Fruit fly (Drosophila melanogaster) whole organism, embryonic: ENCODE results near the gene roq.

ENCODE experiments used
- Atf3 ChIP-seq: fragments of 200-800 bp; sonication (Bioruptor generic); optimal IDR thresholded peaks from 3 replicates; lab custom pipeline; 2016; ENCODE audit warnings: missing biosample characterization, missing genetic modification characterization
- Blimp-1 ChIP-seq: fragments of 200-800 bp; sonication (Bioruptor generic); optimal IDR thresholded peaks from 3 replicates; lab custom pipeline; 2018; ENCODE audit warnings: missing biosample characterization, missing genetic modification characterization, mild to moderate bottlenecking, moderate library complexity, missing genetic modification reagents
- CG10267 ChIP-seq: fragments of 200-800 bp; sonication (Bioruptor generic); optimal IDR thresholded peaks from 2 replicates; lab custom pipeline; 2018; ENCODE audit warnings: missing biosample characterization, mild to moderate bottlenecking, missing genetic modification characterization, moderate library complexity
- CG10654 ChIP-seq: fragments of 200-800 bp; sonication (Bioruptor generic); optimal IDR thresholded peaks from 2 replicates; lab custom pipeline; 2016; ENCODE audit warnings: missing biosample characterization, missing genetic modification characterization
- CG10979 ChIP-seq: fragments of 200-800 bp; sonication (Bioruptor generic); optimal IDR thresholded peaks from 2 replicates; lab custom pipeline; 2018; ENCODE audit warnings: missing biosample characterization, mild to moderate bottlenecking, missing genetic modification characterization, moderate library complexity
- CG11504 ChIP-seq: fragments of 200-800 bp; sonication (Bioruptor generic); optimal IDR thresholded peaks from 3 replicates; lab custom pipeline; 2019; ENCODE audit warnings: missing biosample characterization, mild to moderate bottlenecking, missing genetic modification characterization, moderate library complexity
- CG11696 ChIP-seq: fragments of 200-800 bp; sonication (Bioruptor generic); IDR thresholded peaks from 2 replicates; pipeline ENCODE4 v1.3.6; 2022; ENCODE audit warnings: missing biosample characterization, missing genetic modification characterization
- CG12155 ChIP-seq: fragments of 200-800 bp; sonication (Bioruptor generic); optimal IDR thresholded peaks from 3 replicates; lab custom pipeline; 2016; ENCODE audit warnings: missing biosample characterization, missing genetic modification characterization
- CG12236 ChIP-seq: fragments of 200-800 bp; sonication (Bioruptor generic); optimal IDR thresholded peaks from 2 replicates; lab custom pipeline; 2016; ENCODE audit warnings: missing biosample characterization, missing genetic modification characterization
- CG13123 ChIP-seq: fragments of 200-800 bp; sonication (Bioruptor generic); optimal IDR thresholded peaks from 2 replicates; lab custom pipeline; 2016; ENCODE audit warnings: missing biosample characterization, missing genetic modification characterization
- CG14710 ChIP-seq: fragments of 200-800 bp; sonication (Bioruptor generic); optimal IDR thresholded peaks from 3 replicates; lab custom pipeline; 2019; ENCODE audit warnings: missing biosample characterization, mild to moderate bottlenecking, missing genetic modification characterization, moderate library complexity
- CG1603 ChIP-seq: fragments of 200-800 bp; sonication (Bioruptor generic); optimal IDR thresholded peaks from 2 replicates; lab custom pipeline; 2019; ENCODE audit warnings: missing biosample characterization, mild to moderate bottlenecking, missing genetic modification characterization, moderate library complexity
- CG2129 ChIP-seq: fragments of 200-800 bp; sonication (Bioruptor generic); IDR thresholded peaks from 2 replicates; pipeline ENCODE4 v1.3.6; 2022; ENCODE audit warnings: missing biosample characterization, missing genetic modification characterization; ENCODE audit not compliant: partially characterized antibody
- CG30020 ChIP-seq: fragments of 200-800 bp; optimal IDR thresholded peaks from 2 replicates; lab custom pipeline; 2019; ENCODE audit warnings: missing biosample characterization, mild to moderate bottlenecking, missing genetic modification characterization, moderate library complexity
- CG30403 ChIP-seq: fragments of 200-800 bp; sonication (Bioruptor generic); optimal IDR thresholded peaks from 3 replicates; lab custom pipeline; 2016; ENCODE audit warnings: missing biosample characterization, missing genetic modification characterization
- CG31441 ChIP-seq: fragments of 200-800 bp; sonication (Bioruptor generic); IDR thresholded peaks from 2 replicates; pipeline ENCODE4 v1.3.6; 2022; ENCODE audit warnings: missing biosample characterization, missing genetic modification characterization
- CG32772 ChIP-seq: fragments of 200-800 bp; sonication (Bioruptor generic); IDR thresholded peaks from 2 replicates; pipeline ENCODE4 v1.3.6; 2022; ENCODE audit warnings: missing biosample characterization, missing genetic modification characterization
- CG5180 ChIP-seq: fragments of 200-800 bp; sonication (Bioruptor generic); optimal IDR thresholded peaks from 3 replicates; lab custom pipeline; 2017; ENCODE audit warnings: missing biosample characterization, missing genetic modification characterization, mild to moderate bottlenecking, moderate library complexity, missing genetic modification reagents
- CG7372 ChIP-seq: fragments of 200-800 bp; sonication (Bioruptor generic); IDR thresholded peaks from 2 replicates; pipeline ENCODE4 v1.3.6; 2022; ENCODE audit warnings: missing biosample characterization, missing genetic modification characterization
- CG7987 ChIP-seq: fragments of 200-800 bp; sonication (Bioruptor generic); optimal IDR thresholded peaks from 2 replicates; lab custom pipeline; 2018; ENCODE audit warnings: missing biosample characterization, mild to moderate bottlenecking, missing genetic modification characterization, moderate library complexity
- CG8290 ChIP-seq, 3 experiments: fragments of 200-800 bp; sonication (Bioruptor generic); optimal IDR thresholded peaks; 2 replicates each; lab custom pipeline; 2016 to 2019; ENCODE audit warnings: missing biosample characterization in 3 of 3, missing genetic modification characterization in 3 of 3, mild to moderate bottlenecking in 2 of 3, moderate library complexity in 1 of 3
- CG9727 ChIP-seq: fragments of 200-800 bp; sonication (Bioruptor generic); optimal IDR thresholded peaks from 3 replicates; lab custom pipeline; 2017; ENCODE audit warnings: missing biosample characterization, mild to moderate bottlenecking, missing genetic modification characterization
- CoRest ChIP-seq: fragments of 200-800 bp; sonication (Bioruptor generic); optimal IDR thresholded peaks from 3 replicates; lab custom pipeline; 2018; ENCODE audit warnings: missing biosample characterization, mild to moderate bottlenecking, missing genetic modification characterization, moderate library complexity
- Dll ChIP-seq: fragments of 200-800 bp; sonication (Bioruptor generic); IDR thresholded peaks from 4 replicates; pipeline ENCODE4 v1.3.6; 2022; ENCODE audit warnings: missing biosample characterization, missing genetic modification characterization; ENCODE audit not compliant: partially characterized antibody
- Dp ChIP-seq: fragments of 200-800 bp; sonication (Bioruptor generic); optimal IDR thresholded peaks from 2 replicates; lab custom pipeline; 2018; ENCODE audit warnings: missing biosample characterization, mild to moderate bottlenecking, missing genetic modification characterization, moderate library complexity
- Dref ChIP-seq: fragments of 200-800 bp; sonication (Bioruptor generic); IDR thresholded peaks from 2 replicates; pipeline ENCODE4 v1.3.6; 2022; ENCODE audit warnings: missing biosample characterization, missing genetic modification characterization
- H15 ChIP-seq: fragments of 200-800 bp; sonication (Bioruptor generic); IDR thresholded peaks from 3 replicates; pipeline ENCODE4 v1.3.6; 2022; ENCODE audit warnings: missing biosample characterization, missing genetic modification characterization
- Hr51 ChIP-seq, 2 experiments: fragments of 200-800 bp; sonication (Bioruptor generic); optimal IDR thresholded peaks; 2 replicates in 1 of 2; 3 replicates in 1 of 2; lab custom pipeline; 2016 to 2018; ENCODE audit warnings: missing biosample characterization in 2 of 2, missing genetic modification characterization in 2 of 2, mild to moderate bottlenecking in 1 of 2, moderate library complexity in 1 of 2
- Hsf ChIP-seq: fragments of 200-800 bp; sonication (Bioruptor generic); optimal IDR thresholded peaks from 3 replicates; lab custom pipeline; 2016; ENCODE audit warnings: missing biosample characterization, missing genetic modification characterization
- Med ChIP-seq: fragments of 200-800 bp; sonication (Bioruptor generic); peaks from one replicate; lab custom pipeline; 2016; ENCODE audit warnings: missing biosample characterization, missing genetic modification characterization, mild to moderate bottlenecking, inconsistent platforms, moderate library complexity
- NFAT ChIP-seq: fragments of 200-800 bp; sonication (Bioruptor generic); IDR thresholded peaks from 2 replicates; pipeline ENCODE4 v1.3.6; 2022; ENCODE audit warnings: missing biosample characterization, missing genetic modification characterization
- Oli ChIP-seq: fragments of 200-800 bp; sonication (Bioruptor generic); optimal IDR thresholded peaks from 2 replicates; lab custom pipeline; 2018; ENCODE audit warnings: missing biosample characterization, mild to moderate bottlenecking, missing genetic modification characterization, moderate library complexity
- bowl ChIP-seq: fragments of 200-800 bp; sonication (Bioruptor generic); IDR thresholded peaks from 2 replicates; pipeline ENCODE4 v1.3.6; 2022; ENCODE audit warnings: missing biosample characterization, missing genetic modification characterization
- cg ChIP-seq: fragments of 200-800 bp; sonication (Bioruptor generic); optimal IDR thresholded peaks from 3 replicates; lab custom pipeline; 2019; ENCODE audit warnings: missing biosample characterization, mild to moderate bottlenecking, missing genetic modification characterization, moderate library complexity
- crol ChIP-seq: fragments of 200-800 bp; sonication (Bioruptor generic); IDR thresholded peaks from 2 replicates; pipeline ENCODE4 v1.3.6; 2022; ENCODE audit warnings: missing biosample characterization, missing genetic modification characterization
- grau ChIP-seq: fragments of 200-800 bp; optimal IDR thresholded peaks from 3 replicates; lab custom pipeline; 2019; ENCODE audit warnings: missing biosample characterization, mild to moderate bottlenecking, missing genetic modification characterization, moderate library complexity
- grn ChIP-seq: fragments of 200-800 bp; sonication (Bioruptor generic); optimal IDR thresholded peaks from 3 replicates; lab custom pipeline; 2017; ENCODE audit warnings: missing biosample characterization, missing genetic modification characterization
- ham ChIP-seq: fragments of 200-800 bp; sonication (Bioruptor generic); IDR thresholded peaks from 2 replicates; pipeline ENCODE4 v1.3.6; 2022; ENCODE audit warnings: missing biosample characterization, missing genetic modification characterization
- hbn ChIP-seq: fragments of 200-800 bp; sonication (Bioruptor generic); IDR thresholded peaks from 2 replicates; pipeline ENCODE4 v1.3.6; 2022; ENCODE audit warnings: missing biosample characterization, missing genetic modification characterization; ENCODE audit not compliant: partially characterized antibody
- kah ChIP-seq: fragments of 200-800 bp; sonication (Bioruptor generic); optimal IDR thresholded peaks from 2 replicates; lab custom pipeline; 2018; ENCODE audit warnings: missing biosample characterization, mild to moderate bottlenecking, missing genetic modification characterization
- maf-S ChIP-seq: fragments of 200-800 bp; sonication (Bioruptor generic); optimal IDR thresholded peaks from 2 replicates; lab custom pipeline; 2016; ENCODE audit warnings: missing biosample characterization, missing genetic modification characterization
- nom ChIP-seq: fragments of 200-800 bp; sonication (Bioruptor generic); optimal IDR thresholded peaks from 2 replicates; lab custom pipeline; 2017; ENCODE audit warnings: missing biosample characterization, missing genetic modification characterization, mild to moderate bottlenecking, moderate library complexity, missing genetic modification reagents
- phol ChIP-seq: fragments of 200-800 bp; sonication (Bioruptor generic); optimal IDR thresholded peaks from 3 replicates; lab custom pipeline; 2018; ENCODE audit warnings: missing biosample characterization, mild to moderate bottlenecking, missing genetic modification characterization, moderate library complexity
- prd ChIP-seq, 3 experiments: fragments of >200 bp in 2 of 3; fragments of 200-800 bp in 1 of 3; sonication (Bioruptor generic) in 1 of 3; optimal IDR thresholded peaks in 2 of 3; IDR thresholded peaks in 1 of 3; 2 replicates in 2 of 3; 3 replicates in 1 of 3; pipeline versions ENCODE4 v1.3.6 to Lab custom; 2017 to 2022; ENCODE audit warnings: missing biosample characterization in 1 of 3, missing genetic modification characterization in 1 of 3
- pzg ChIP-seq: fragments of 200-800 bp; sonication (Bioruptor generic); optimal IDR thresholded peaks from 3 replicates; lab custom pipeline; 2018; ENCODE audit warnings: missing biosample characterization, mild to moderate bottlenecking, missing genetic modification characterization, moderate library complexity
- sens ChIP-seq: fragments of 200-800 bp; sonication (Bioruptor generic); peaks from one replicate; lab custom pipeline; 2016; ENCODE audit warnings: missing biosample characterization, missing genetic modification characterization
- shn ChIP-seq: fragments of 200-800 bp; sonication (Bioruptor generic); optimal IDR thresholded peaks from 3 replicates; lab custom pipeline; 2016; ENCODE audit warnings: missing biosample characterization, missing genetic modification characterization
- tgo ChIP-seq: fragments of 200-800 bp; sonication (Bioruptor generic); IDR thresholded peaks from 3 replicates; pipeline ENCODE4 v1.3.6; 2022; ENCODE audit warnings: missing biosample characterization, missing genetic modification characterization
- unpg ChIP-seq: fragments of 200-800 bp; sonication (Bioruptor generic); optimal IDR thresholded peaks from 3 replicates; lab custom pipeline; 2018; ENCODE audit warnings: missing biosample characterization, mild to moderate bottlenecking, missing genetic modification characterization, moderate library complexity
- z ChIP-seq: fragments of 200-800 bp; sonication (Bioruptor generic); IDR thresholded peaks from 3 replicates; pipeline ENCODE4 v1.3.6; 2022; ENCODE audit warnings: missing biosample characterization, missing genetic modification characterization

Gene roq

DNA sequence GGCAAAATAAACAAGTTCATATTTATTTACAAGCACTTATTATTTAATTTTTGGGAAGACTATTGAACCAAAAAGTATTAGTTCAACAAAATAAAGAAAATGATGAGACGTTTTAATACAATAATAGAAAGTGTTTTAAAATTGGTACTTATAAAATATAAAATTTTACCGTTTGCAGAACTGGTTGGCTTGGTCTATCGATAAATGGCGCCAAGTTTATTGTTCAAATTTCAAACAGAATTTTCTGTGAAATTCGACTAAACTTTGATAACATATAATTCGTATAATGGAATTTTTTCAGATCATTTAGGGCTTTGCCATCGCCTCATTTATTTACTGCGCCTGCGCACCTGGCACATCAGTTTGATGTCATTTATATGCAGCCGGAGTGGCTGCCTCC is 12.4 kb upstream of the roq start (continued):
- TF ChIP-seq Hr51 (GFP tag; optimal IDR thresholded peaks at IDR 0.05; lab: Kevin White, UChicago): no peak
- peak; percentile 57 for TF ChIP-seq Dref (GFP tag; lab: Robert Waterston, UW)
- no peak for TF ChIP-seq Oli (tag; lab: Kevin White, UChicago)
- TF ChIP-seq CG8290 (GFP tag; optimal IDR thresholded peaks at IDR 0.05; lab: Kevin White, UChicago): no peak
- TF ChIP-seq CG8290 (tag; optimal IDR thresholded peaks at IDR 0.05; lab: Kevin White, UChicago): no peak
- TF ChIP-seq CG10654: no peak
- TF ChIP-seq crol (GFP tag; lab: Robert Waterston, UW): no peak
- TF ChIP-seq CG10979 (tag; lab: Kevin White, UChicago): no peak
- TF ChIP-seq z (GFP tag; lab: Robert Waterston, UW): no peak
- TF ChIP-seq CG30403: no peak
- TF ChIP-seq NFAT (GFP tag; lab: Robert Waterston, UW): no peak
- no peak for TF ChIP-seq nom (GFP tag; lab: Kevin White, UChicago)
- no peak for TF ChIP-seq prd (optimal IDR thresholded peaks at IDR 0.05; lab: Kevin White, UChicago)
- TF ChIP-seq prd (GFP tag; IDR thresholded peaks at IDR 0.05; lab: Robert Waterston, UW): no peak
- TF ChIP-seq tgo (GFP tag; lab: Robert Waterston, UW): no peak
- no peak for TF ChIP-seq H15 (GFP tag; lab: Robert Waterston, UW)
- no peak for TF ChIP-seq CG2129
- no peak for TF ChIP-seq maf-S
- TF ChIP-seq Dp (GFP tag; lab: Kevin White, UChicago): peak; percentile 86
- no peak for TF ChIP-seq CG7372 (GFP tag; lab: Robert Waterston, UW)
- no peak for TF ChIP-seq Atf3 (GFP tag; lab: Kevin White, UChicago)
- no peak for TF ChIP-seq CG30020 (tag; lab: Kevin White, UChicago)
- TF ChIP-seq CG32772 (GFP tag; lab: Robert Waterston, UW): no peak
- TF ChIP-seq sens (GFP tag; lab: Kevin White, UChicago): peak; percentile 52
- no peak for TF ChIP-seq CG1603 (tag; lab: Kevin White, UChicago)
- 0 out of 2 replicates have a peak, but pooled peaks have one; percentile 16 for TF ChIP-seq hbn (GFP tag; lab: Robert Waterston, UW)
- no peak for TF ChIP-seq CG5180 (GFP tag; lab: Kevin White, UChicago)
- TF ChIP-seq unpg (GFP tag; lab: Kevin White, UChicago): no peak
- no peak for TF ChIP-seq CG13123
- no peak for TF ChIP-seq shn
- TF ChIP-seq cg: no peak
- peak; percentile 9 for TF ChIP-seq pzg
- TF ChIP-seq CG10267 (tag; lab: Kevin White, UChicago): peak; percentile 86
- no peak for TF ChIP-seq CG11696 (GFP tag; lab: Robert Waterston, UW)
- TF ChIP-seq bowl (GFP tag; lab: Robert Waterston, UW): no peak
- no peak for TF ChIP-seq CG12155 (GFP tag; lab: Kevin White, UChicago)
- TF ChIP-seq Med (GFP tag; lab: Kevin White, UChicago): peak; percentile 36
- 0 out of 4 replicates have a peak, but pooled peaks have one; percentile 35 for TF ChIP-seq Dll (GFP tag; lab: Robert Waterston, UW)
- no peak for TF ChIP-seq CoRest (tag; lab: Kevin White, UChicago)
- TF ChIP-seq CG9727 (GFP tag; lab: Kevin White, UChicago): no peak
- no peak for TF ChIP-seq grn (GFP tag; lab: Kevin White, UChicago)
- TF ChIP-seq CG31441 (GFP tag; lab: Robert Waterston, UW): 0 out of 2 replicates have a peak, but pooled peaks have one; percentile 11
- peak; percentile 21 for TF ChIP-seq CG14710 (tag; lab: Kevin White, UChicago)
- TF ChIP-seq ham: no peak
- no peak for TF ChIP-seq grau
- TF ChIP-seq phol (tag; lab: Kevin White, UChicago): peak; percentile 3
- peak; percentile 12 for TF ChIP-seq CG11504 (tag; lab: Kevin White, UChicago)
- TF ChIP-seq CG12236: no peak
- TF ChIP-seq kah (GFP tag; lab: Kevin White, UChicago): no peak
- peak; percentile 11 for TF ChIP-seq Blimp-1 (GFP tag; lab: Kevin White, UChicago)
- TF ChIP-seq CG7987 (GFP tag; lab: Kevin White, UChicago): no peak
- no peak for TF ChIP-seq Hsf
